Fruit fly (Drosophila melanogaster): Measurements from ENCODE around the gene Kul.

DNA sequence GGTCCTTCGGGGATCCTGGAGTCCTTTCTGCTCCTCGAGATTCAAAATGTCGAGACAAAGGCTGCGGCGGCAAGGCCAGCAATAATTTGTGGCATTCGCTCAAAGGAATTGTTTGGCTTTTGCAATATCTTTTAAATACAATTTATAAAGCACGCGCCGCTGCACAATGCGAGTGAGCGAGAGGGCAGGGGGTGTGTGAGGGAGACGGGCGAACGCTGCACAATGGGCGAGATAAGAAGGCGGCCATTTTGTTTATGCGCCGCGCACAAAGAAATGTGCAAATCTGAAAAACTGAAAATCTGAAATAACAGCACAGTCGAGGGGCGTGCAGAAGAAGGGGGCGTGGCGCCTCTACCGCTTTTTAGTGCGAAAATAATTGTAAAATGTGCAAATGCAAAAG lies 17.3 kb upstream of the Kul start:
- TF ChIP-seq Pif1B (GFP tag; optimal IDR thresholded peaks at IDR 0.05) (no peak), fd96Ca (GFP tag; IDR thresholded peaks at IDR 0.05) (no peak), CG17806 (tag; optimal IDR thresholded peaks at IDR 0.05) (no peak), CG9948 (tag; optimal IDR thresholded peaks at IDR 0.05) (no peak)

All from whole organism, pupa.